Fruit fly (Drosophila melanogaster): ENCODE data around the gene GstD7.

DNA sequence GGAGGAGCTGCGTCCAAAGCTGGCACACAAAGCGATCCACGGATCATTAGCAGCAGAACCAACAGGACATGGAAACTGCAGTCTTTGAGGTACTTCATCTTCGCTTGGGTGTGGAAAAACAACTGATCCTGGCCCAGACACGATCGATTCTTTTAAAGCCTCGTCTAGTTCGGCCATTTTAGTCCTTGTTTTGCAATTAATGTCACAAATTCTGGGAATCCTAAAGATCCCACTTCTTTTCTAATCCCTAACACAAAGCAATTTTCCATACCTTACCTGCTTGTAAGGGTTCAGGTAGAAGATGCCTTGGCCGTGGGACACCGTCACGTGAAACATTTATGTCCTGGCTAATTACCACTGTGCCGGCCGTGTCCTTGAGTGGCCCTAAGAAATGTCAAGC is 4.3 kb downstream of the GstD7 start, which contains the start of gene CG10035:
- TF ChIP-seq h (optimal IDR thresholded peaks at IDR 0.05), result no peak
- no peak for TF ChIP-seq psq (optimal IDR thresholded peaks at IDR 0.05)
- no peak for TF ChIP-seq Myc (optimal IDR thresholded peaks at IDR 0.05)
- TF ChIP-seq ttk (optimal IDR thresholded peaks at IDR 0.05), result no peak
- TF ChIP-seq insv (optimal IDR thresholded peaks at IDR 0.05), result no peak
- no peak for TF ChIP-seq Sin3A (optimal IDR thresholded peaks at IDR 0.05)
